ENCODE assay signal across 6 worm cellular contexts in genomic region chrIII:3874492-3874891, ce11.
A peak's percentile ranks its signal among the peaks of the same experiment; 100 is the strongest.
TF ChIP-seq lines count a peak whose summit lies in the region.

No protein-coding gene starts in this region.

TF ChIP-seq in whole organism, L1 larva, 84 proteins besides CTCF, POLR2A, EP300 and RAD21:
- no peak for TF ChIP-seq unc-98 (GFP tag; IDR thresholded peaks at IDR 0.05; lab: Robert Waterston, UW)
- TF ChIP-seq blmp-1 (tag; optimal IDR thresholded peaks at IDR 0.05; lab: Kevin White, UChicago), result peak; percentile 14

TF ChIP-seq in whole organism, L2 larva, 48 proteins besides CTCF, POLR2A, EP300 and RAD21:
- TF ChIP-seq ztf-1 (GFP tag; conservative IDR thresholded peaks at IDR 0.05; lab: Robert Waterston, UW) (no peak), nhr-129 (tag; optimal IDR thresholded peaks at IDR 0.05; lab: Kevin White, UChicago) (peak; percentile 53)

TF ChIP-seq in whole organism, L3 larva, 47 proteins besides CTCF, POLR2A, EP300 and RAD21:
- TF ChIP-seq ceh-9 (tag; optimal IDR thresholded peaks at IDR 0.05; lab: Kevin White, UChicago), result no peak
- peak; percentile 69 for TF ChIP-seq nhr-25 (tag; optimal IDR thresholded peaks at IDR 0.05; lab: Kevin White, UChicago)
TF ChIP-seq in whole organism, L3 larva: peak in this region for 1.

TF ChIP-seq in whole organism, L4 larva, 104 proteins besides CTCF, POLR2A, EP300 and RAD21:
- peak; percentile 31 for TF ChIP-seq zip-2 (tag; optimal IDR thresholded peaks at IDR 0.05; lab: Kevin White, UChicago)
- peak in 1 of 2 experiments; percentile 11 for TF ChIP-seq mdl-1 (tag; optimal IDR thresholded peaks at IDR 0.05; lab: Kevin White, UChicago)
- peak in 1 of 2 experiments; percentile 41 for TF ChIP-seq unc-62 (GFP tag; optimal IDR thresholded peaks at IDR 0.05 in 1 of 2; lab: Kevin White, UChicago)
- no peak for TF ChIP-seq unc-62 (tag; optimal IDR thresholded peaks at IDR 0.05; lab: Kevin White, UChicago)
- no peak for TF ChIP-seq lin-13 (GFP tag; optimal IDR thresholded peaks at IDR 0.05; lab: Kevin White, UChicago)
- peak; percentile 38 for TF ChIP-seq mxl-3 (GFP tag; optimal IDR thresholded peaks at IDR 0.05; lab: Kevin White, UChicago)
- no peak for TF ChIP-seq madf-5 (GFP tag; IDR thresholded peaks at IDR 0.05; lab: Robert Waterston, UW)

TF ChIP-seq in whole organism, mixed stage, embryonic, 35 proteins besides CTCF, POLR2A, EP300 and RAD21:
- TF ChIP-seq lin-32 (GFP tag; optimal IDR thresholded peaks at IDR 0.05; lab: Kevin White, UChicago), result no peak
- TF ChIP-seq elt-3 (tag; optimal IDR thresholded peaks at IDR 0.05; lab: Kevin White, UChicago), result peak; percentile 68
- TF ChIP-seq M03D4.4 (tag; optimal IDR thresholded peaks at IDR 0.05; lab: Kevin White, UChicago), result no peak
- TF ChIP-seq lsy-2 (tag; optimal IDR thresholded peaks at IDR 0.05; lab: Kevin White, UChicago), result no peak
- TF ChIP-seq ceh-39 (tag; optimal IDR thresholded peaks at IDR 0.05; lab: Kevin White, UChicago), result no peak
- no peak for TF ChIP-seq nhr-28 (tag; optimal IDR thresholded peaks at IDR 0.05; lab: Kevin White, UChicago)
- TF ChIP-seq elt-1 (tag; optimal IDR thresholded peaks at IDR 0.05; lab: Kevin White, UChicago; ENCODE audit: borderline replicate concordance, insufficient read depth), result peak; percentile 43
TF ChIP-seq in whole organism, mixed stage, embryonic: peak in this region for 2.

TF ChIP-seq in whole organism, young adult, 124 proteins besides CTCF, POLR2A, EP300 and RAD21:
- TF ChIP-seq snpc-1.3 (tag; optimal IDR thresholded peaks at IDR 0.05; lab: Kevin White, UChicago; ENCODE audit: insufficient read depth) (no peak), ztf-25 (GFP tag; IDR thresholded peaks at IDR 0.05; lab: Robert Waterston, UW) (0 out of 2 replicates have a peak, but pooled peaks have one; percentile 49), hmg-20 (GFP tag; IDR thresholded peaks at IDR 0.05; lab: Robert Waterston, UW) (no peak), F52B5.7 (tag; optimal IDR thresholded peaks at IDR 0.05; lab: Kevin White, UChicago) (no peak), Y79H2A.3 (GFP tag; conservative IDR thresholded peaks at IDR 0.05; lab: Robert Waterston, UW) (no peak), madf-10 (tag; optimal IDR thresholded peaks at IDR 0.05; lab: Kevin White, UChicago) (no peak), C17E4.6 (GFP tag; IDR thresholded peaks at IDR 0.05; lab: Robert Waterston, UW) (no peak), nhr-90 (tag; optimal IDR thresholded peaks at IDR 0.05; lab: Kevin White, UChicago) (no peak), hsf-1 (GFP tag; IDR thresholded peaks at IDR 0.05; lab: Robert Waterston, UW) (0 out of 2 replicates have a peak, but pooled peaks have one; percentile 14), ZK185.1 (tag; optimal IDR thresholded peaks at IDR 0.05; lab: Kevin White, UChicago; ENCODE audit: poor library complexity, severe bottlenecking) (no peak), F23B12.7 (tag; optimal IDR thresholded peaks at IDR 0.05; lab: Kevin White, UChicago; ENCODE audit: insufficient read depth) (no peak), ekl-4 (GFP tag; IDR thresholded peaks at IDR 0.05; lab: Robert Waterston, UW) (no peak), mel-28 (tag; optimal IDR thresholded peaks at IDR 0.05; lab: Kevin White, UChicago; ENCODE audit: borderline replicate concordance) (no peak), cebp-1 (GFP tag; IDR thresholded peaks at IDR 0.05; lab: Robert Waterston, UW) (peak; percentile 16; the same call in 1 of the 2 replicates), cebp-1 (tag; optimal IDR thresholded peaks at IDR 0.05; lab: Kevin White, UChicago) (peak; percentile 78), ceh-58 (GFP tag; IDR thresholded peaks at IDR 0.05; lab: Robert Waterston, UW) (no peak), hlh-12 (tag; optimal IDR thresholded peaks at IDR 0.05; lab: Kevin White, UChicago) (no peak), gei-17 (GFP tag; optimal IDR thresholded peaks at IDR 0.05; lab: Kevin White, UChicago) (no peak), madf-8 (GFP tag; conservative IDR thresholded peaks at IDR 0.05; lab: Robert Waterston, UW) (no peak), mcd-1 (GFP tag; IDR thresholded peaks at IDR 0.05; lab: Robert Waterston, UW) (no peak)
TF ChIP-seq in whole organism, young adult: peak in this region for 3.
